Worm (Caenorhabditis elegans): ENCODE results near the gene nspg-3.

nspg-3 gene

DNA sequence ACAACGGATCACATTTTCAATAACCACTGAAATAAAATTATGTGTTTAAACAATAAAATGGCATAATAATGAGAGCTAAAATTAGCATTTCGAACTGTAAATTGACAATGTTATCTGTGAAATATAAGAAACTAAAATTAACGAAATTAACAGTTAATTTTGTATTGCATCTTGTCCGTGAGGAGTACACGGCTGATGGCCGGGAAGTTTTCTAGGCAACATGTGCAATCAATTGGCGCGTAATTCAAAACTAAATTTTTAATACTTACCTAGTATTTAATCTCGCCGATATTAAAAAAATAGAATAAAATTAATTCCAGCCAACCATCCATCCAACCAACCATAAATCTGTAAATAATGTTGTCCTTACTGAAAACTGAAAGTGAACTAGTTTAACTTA is 30.1 kb upstream of the nspg-3 start (continued):
- TF ChIP-seq nhr-41 (GFP tag; IDR thresholded peaks at IDR 0.05) (no peak), jun-1 (tag; optimal IDR thresholded peaks at IDR 0.05) (no peak), hmg-1.1 (GFP tag; IDR thresholded peaks at IDR 0.05) (peak; percentile 50; the same call in 1 of the 2 replicates), nhr-111 (GFP tag; optimal IDR thresholded peaks at IDR 0.05) (no peak), hif-1 (tag; optimal IDR thresholded peaks at IDR 0.05) (peak in 1 of 2 experiments; percentile 88), R02D3.7 (tag; optimal IDR thresholded peaks at IDR 0.05) (no peak), Y5F2A.4 (GFP tag; optimal IDR thresholded peaks at IDR 0.05) (no peak), aly-2 (tag; optimal IDR thresholded peaks at IDR 0.05) (no peak), nhr-25 (tag; optimal IDR thresholded peaks at IDR 0.05; ENCODE audit: borderline replicate concordance, insufficient read depth) (no peak), unc-62 (GFP tag; optimal IDR thresholded peaks at IDR 0.05 in 1 of 2) (peak in 1 of 2 experiments; percentile 86), unc-62 (tag; optimal IDR thresholded peaks at IDR 0.05) (no peak), Y48G9A.11 (GFP tag; IDR thresholded peaks at IDR 0.05) (0 out of 2 replicates have a peak, but pooled peaks have one; percentile 44), nhr-10 (tag; optimal IDR thresholded peaks at IDR 0.05) (no peak), F37D6.2 (tag; optimal IDR thresholded peaks at IDR 0.05) (peak; percentile 35), dmd-8 (GFP tag; IDR thresholded peaks at IDR 0.05) (no peak), mxl-2 (GFP tag; conservative IDR thresholded peaks at IDR 0.05) (no peak), mdt-29 (GFP tag; IDR thresholded peaks at IDR 0.05) (no peak), nhr-6 (tag; optimal IDR thresholded peaks at IDR 0.05) (peak; percentile 51), Y105C5A.15 (GFP tag; IDR thresholded peaks at IDR 0.05) (no peak), mep-1 (tag; optimal IDR thresholded peaks at IDR 0.05) (no peak), unc-39 (tag; optimal IDR thresholded peaks at IDR 0.05) (no peak), nhr-237 (tag; optimal IDR thresholded peaks at IDR 0.05) (no peak), dve-1 (tag; optimal IDR thresholded peaks at IDR 0.05; ENCODE audit: insufficient read depth) (no peak), vab-7 (GFP tag; IDR thresholded peaks at IDR 0.05) (no peak), dpl-1 (GFP tag; optimal IDR thresholded peaks at IDR 0.05) (peak; percentile 98), ZK546.5 (tag; optimal IDR thresholded peaks at IDR 0.05) (no peak), attf-4 (tag; optimal IDR thresholded peaks at IDR 0.05) (no peak), T20F7.1 (GFP tag; optimal IDR thresholded peaks at IDR 0.05) (peak; percentile 51), ceh-32 (tag; optimal IDR thresholded peaks at IDR 0.05; ENCODE audit: poor library complexity) (no peak), ceh-28 (tag; optimal IDR thresholded peaks at IDR 0.05) (no peak), lin-38 (GFP tag; IDR thresholded peaks at IDR 0.05) (no peak), aha-1 (tag) (peak; percentile 95), php-3 (GFP tag; IDR thresholded peaks at IDR 0.05) (no peak), mdl-1 (tag; optimal IDR thresholded peaks at IDR 0.05) (no peak), ztf-11 (tag; optimal IDR thresholded peaks at IDR 0.05) (no peak), ces-1 (GFP tag; optimal IDR thresholded peaks at IDR 0.05) (no peak), skn-1 (tag; optimal IDR thresholded peaks at IDR 0.05) (no peak), dmd-6 (GFP tag; IDR thresholded peaks at IDR 0.05) (peak; percentile 64), zag-1 (tag; optimal IDR thresholded peaks at IDR 0.05) (no peak)

DNA sequence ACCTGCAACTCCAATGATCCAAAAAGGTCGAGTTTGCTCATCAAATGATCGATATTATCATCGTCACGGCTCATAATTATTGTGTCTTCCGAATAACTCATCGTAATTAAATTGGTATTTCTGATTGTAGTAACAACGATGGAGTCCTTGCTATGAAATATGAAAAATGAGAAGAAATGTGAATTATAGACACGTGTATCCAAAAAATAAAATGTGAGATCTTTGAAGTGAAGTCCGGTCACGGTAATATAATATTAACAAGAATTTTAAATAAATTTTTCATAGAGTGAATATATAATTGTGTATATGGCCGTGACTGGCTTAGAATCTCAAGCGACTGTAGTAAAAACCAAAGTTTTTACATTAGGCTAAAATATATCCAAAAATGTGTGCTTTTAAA is 24.5 kb upstream of the nspg-3 start, which contains the start of gene H12I13.1:
TSS of gene H12I13.1 (minus strand) at position 101 of the 400 bp plus-strand sequence.
- TF ChIP-seq pqm-1 (tag; optimal IDR thresholded peaks at IDR 0.05) (no peak), ztf-7 (tag; optimal IDR thresholded peaks at IDR 0.05) (no peak), D1046.2 (GFP tag; IDR thresholded peaks at IDR 0.05) (no peak), F10B5.3 (tag; optimal IDR thresholded peaks at IDR 0.05) (no peak), pha-4 (GFP tag; IDR thresholded peaks at IDR 0.05) (no peak), pha-4 (tag; optimal IDR thresholded peaks at IDR 0.05) (no peak), nhr-25 (tag; optimal IDR thresholded peaks at IDR 0.05; ENCODE audit: borderline replicate concordance, insufficient read depth) (no peak), gei-8 (GFP tag; optimal IDR thresholded peaks at IDR 0.05) (no peak), lin-13 (GFP tag; optimal IDR thresholded peaks at IDR 0.05) (no peak), nhr-237 (tag; optimal IDR thresholded peaks at IDR 0.05) (no peak), set-16 (GFP tag; IDR thresholded peaks at IDR 0.05) (no peak), nhr-11 (tag; optimal IDR thresholded peaks at IDR 0.05) (no peak), F44E2.7 (GFP tag; IDR thresholded peaks at IDR 0.05) (no peak), ceh-82 (tag; optimal IDR thresholded peaks at IDR 0.05) (no peak), hif-1 (tag; optimal IDR thresholded peaks at IDR 0.05) (no peak), zfp-2 (tag; optimal IDR thresholded peaks at IDR 0.05) (no peak), dmd-8 (GFP tag; IDR thresholded peaks at IDR 0.05) (no peak), snpc-4 (tag; optimal IDR thresholded peaks at IDR 0.05) (no peak), mxl-2 (GFP tag; conservative IDR thresholded peaks at IDR 0.05) (no peak), ceh-20 (GFP tag; IDR thresholded peaks at IDR 0.05) (no peak)
